Fruit fly (Drosophila melanogaster): ENCODE data around the gene Tps1.

dm6 chr2L:4361438-4361975 lies 26.6 kb upstream of the Tps1 start, which contains the start of gene Traf4:
- TF ChIP-seq CG8478 (optimal IDR thresholded peaks at IDR 0.05): no peak
- TF ChIP-seq CTCF (optimal IDR thresholded peaks at IDR 0.05): no peak
